Worm (Caenorhabditis elegans) whole organism, L3 larva: ENCODE measurements around the gene srsx-26.

Experiments
- ZK546.5 ChIP-seq: sonication (generic microtip); optimal IDR thresholded peaks from 2 replicates; lab custom pipeline; 2017; ENCODE audit warnings: missing biosample characterization, missing genetic modification characterization
- ceh-16 ChIP-seq: sonication (generic microtip); optimal IDR thresholded peaks from 2 replicates; lab custom pipeline; 2017; ENCODE audit warnings: missing biosample characterization, missing genetic modification characterization
- ceh-82 ChIP-seq: fragments of 150-350 bp; optimal IDR thresholded peaks from 2 replicates; lab custom pipeline; 2014; ENCODE audit warnings: missing biosample characterization, missing genetic modification characterization
- ceh-9 ChIP-seq: sonication (generic microtip); optimal IDR thresholded peaks from 2 replicates; lab custom pipeline; 2018; ENCODE audit warnings: missing biosample characterization, missing genetic modification characterization
- daf-12 ChIP-seq: fragments of 150-350 bp; optimal IDR thresholded peaks from 2 replicates; lab custom pipeline; 2014; ENCODE audit warnings: missing biosample characterization, missing genetic modification reagents, missing genetic modification characterization
- egl-27 ChIP-seq: sonication (generic microtip); optimal IDR thresholded peaks from 4 replicates; lab custom pipeline; 2017; ENCODE audit warnings: missing biosample characterization, missing genetic modification reagents, missing genetic modification characterization
- egl-5 ChIP-seq: fragments of 150-350 bp; optimal IDR thresholded peaks from 2 replicates; lab custom pipeline; 2017; ENCODE audit warnings: missing biosample characterization, missing genetic modification reagents, missing genetic modification characterization, inconsistent platforms
- elt-1 ChIP-seq: fragments of 150-350 bp; optimal IDR thresholded peaks from 2 replicates; lab custom pipeline; 2014; ENCODE audit warnings: missing biosample characterization, missing genetic modification characterization
- elt-2 ChIP-seq: sonication (generic microtip); optimal IDR thresholded peaks from 2 replicates; lab custom pipeline; 2016; ENCODE audit warnings: missing genetic modification reagents, mild to moderate bottlenecking, missing genetic modification characterization, missing compliant biosample characterization
- eor-1 ChIP-seq, 2 experiments: fragments of 150-350 bp; optimal IDR thresholded peaks; 2 replicates each; lab custom pipeline; 2014 to 2018; ENCODE audit warnings: missing biosample characterization in 2 of 2, missing genetic modification characterization in 2 of 2
- fkh-10 ChIP-seq: sonication (generic microtip); optimal IDR thresholded peaks from 2 replicates; lab custom pipeline; 2017; ENCODE audit warnings: missing biosample characterization, missing genetic modification reagents, missing genetic modification characterization
- fkh-2 ChIP-seq: fragments of 150-350 bp; optimal IDR thresholded peaks from 2 replicates; lab custom pipeline; 2014; ENCODE audit warnings: missing biosample characterization, missing genetic modification reagents, missing genetic modification characterization
- fos-1 ChIP-seq: fragments of 150-350 bp; optimal IDR thresholded peaks from 2 replicates; lab custom pipeline; 2014; ENCODE audit warnings: missing biosample characterization, missing genetic modification characterization
- hmg-11 ChIP-seq: sonication (generic microtip); optimal IDR thresholded peaks from 2 replicates; lab custom pipeline; 2016; ENCODE audit warnings: missing genetic modification characterization, missing compliant biosample characterization
- lin-39 ChIP-seq: fragments of 150-350 bp; optimal IDR thresholded peaks from 2 replicates; lab custom pipeline; 2018; ENCODE audit warnings: missing biosample characterization, missing genetic modification reagents, missing genetic modification characterization
- lsy-12 ChIP-seq: sonication (generic microtip); optimal IDR thresholded peaks from 2 replicates; lab custom pipeline; 2016; ENCODE audit warnings: mild to moderate bottlenecking, missing genetic modification characterization, missing compliant biosample characterization
- mdl-1 ChIP-seq: fragments of 150-350 bp; optimal IDR thresholded peaks from 2 replicates; lab custom pipeline; 2014; ENCODE audit warnings: missing biosample characterization, missing genetic modification characterization
- mml-1 ChIP-seq: fragments of 150-350 bp; sonication (generic microtip); optimal IDR thresholded peaks from 3 replicates; lab custom pipeline; 2014; ENCODE audit warnings: missing biosample characterization, missing genetic modification characterization
- nhr-12 ChIP-seq: fragments of 150-350 bp; optimal IDR thresholded peaks from 2 replicates; lab custom pipeline; 2014; ENCODE audit warnings: missing biosample characterization, missing genetic modification characterization
- nhr-23 ChIP-seq: fragments of 150-350 bp; optimal IDR thresholded peaks from 2 replicates; lab custom pipeline; 2014; ENCODE audit warnings: missing biosample characterization, missing genetic modification reagents, missing genetic modification characterization
- nhr-237 ChIP-seq: fragments of 150-350 bp; optimal IDR thresholded peaks from 2 replicates; lab custom pipeline; 2014; ENCODE audit warnings: missing biosample characterization, missing genetic modification characterization
- nhr-25 ChIP-seq: sonication (generic microtip); optimal IDR thresholded peaks from 2 replicates; lab custom pipeline; 2017; ENCODE audit warnings: missing biosample characterization, missing genetic modification characterization
- nhr-67 ChIP-seq: fragments of 150-350 bp; optimal IDR thresholded peaks from 2 replicates; lab custom pipeline; 2014; ENCODE audit warnings: missing biosample characterization, missing genetic modification characterization
- nhr-76 ChIP-seq: fragments of 150-350 bp; sonication (generic microtip); optimal IDR thresholded peaks from 5 replicates; lab custom pipeline; 2014; ENCODE audit warnings: missing biosample characterization, missing genetic modification characterization
- nhr-77 ChIP-seq: fragments of 150-350 bp; optimal IDR thresholded peaks from 2 replicates; lab custom pipeline; 2014; ENCODE audit warnings: missing biosample characterization, missing genetic modification characterization
- pha-4 ChIP-seq: fragments of 150-350 bp; optimal IDR thresholded peaks from 2 replicates; lab custom pipeline; 2014; ENCODE audit warnings: missing biosample characterization, missing genetic modification reagents, missing genetic modification characterization
- pqm-1 ChIP-seq: fragments of 150-350 bp; optimal IDR thresholded peaks from 2 replicates; lab custom pipeline; 2017; ENCODE audit warnings: missing biosample characterization, missing genetic modification characterization, inconsistent platforms
- sea-2 ChIP-seq: fragments of 150-350 bp; sonication (generic microtip); optimal IDR thresholded peaks from 4 replicates; lab custom pipeline; 2014; ENCODE audit warnings: missing biosample characterization, missing genetic modification reagents, missing genetic modification characterization
- skn-1 ChIP-seq: fragments of 150-350 bp; optimal IDR thresholded peaks from 2 replicates; lab custom pipeline; 2014; ENCODE audit warnings: missing biosample characterization, missing genetic modification characterization
- snpc-4 ChIP-seq: fragments of 150-350 bp; optimal IDR thresholded peaks from 2 replicates; lab custom pipeline; 2014; ENCODE audit warnings: missing biosample characterization, missing genetic modification characterization
- unc-62 ChIP-seq: fragments of 150-350 bp; sonication (generic microtip); optimal IDR thresholded peaks from 4 replicates; lab custom pipeline; 2014; ENCODE audit warnings: missing biosample characterization, missing genetic modification reagents, missing genetic modification characterization
- zag-1 ChIP-seq: fragments of 150-350 bp; optimal IDR thresholded peaks from 2 replicates; lab custom pipeline; 2014; ENCODE audit warnings: missing biosample characterization, missing genetic modification characterization
- ztf-11 ChIP-seq: fragments of 150-350 bp; optimal IDR thresholded peaks from 2 replicates; lab custom pipeline; 2014; ENCODE audit warnings: missing biosample characterization, missing genetic modification characterization
- ztf-4 ChIP-seq: fragments of 150-350 bp; optimal IDR thresholded peaks from 2 replicates; lab custom pipeline; 2014; ENCODE audit warnings: missing biosample characterization, missing genetic modification characterization

srsx-26 gene

DNA sequence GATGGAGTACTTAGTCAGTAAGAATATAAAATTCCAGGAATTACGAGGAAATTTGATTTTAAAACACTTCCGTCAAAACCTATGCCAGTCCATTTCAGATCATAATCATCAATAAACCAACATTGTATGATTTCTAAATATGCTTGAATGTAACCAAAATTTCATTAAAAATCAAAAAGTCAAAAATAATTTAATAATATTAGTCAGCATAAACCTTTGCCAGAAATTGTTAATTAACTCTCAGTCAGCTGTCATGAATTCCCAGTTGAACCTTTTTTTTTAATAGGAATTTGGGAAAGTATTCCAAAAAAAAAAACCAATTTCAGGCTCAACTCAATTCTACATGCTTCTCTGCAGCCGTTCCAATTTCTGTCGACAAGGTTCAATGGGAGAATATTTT lies at the start of gene srsx-26:
TSS of gene srsx-26 (plus strand) at position 301 of the 400 bp plus-strand sequence.
- TF ChIP-seq elt-2 (tag; lab: Kevin White, UChicago) (no peak), lin-39 (tag; lab: Kevin White, UChicago) (no peak), nhr-12 (no peak), ztf-11 (tag; lab: Kevin White, UChicago) (no peak), pha-4 (tag; lab: Kevin White, UChicago) (no peak), skn-1 (tag; lab: Kevin White, UChicago) (no peak), lsy-12 (tag; lab: Kevin White, UChicago) (no peak), unc-62 (GFP tag; lab: Kevin White, UChicago) (no peak)

DNA sequence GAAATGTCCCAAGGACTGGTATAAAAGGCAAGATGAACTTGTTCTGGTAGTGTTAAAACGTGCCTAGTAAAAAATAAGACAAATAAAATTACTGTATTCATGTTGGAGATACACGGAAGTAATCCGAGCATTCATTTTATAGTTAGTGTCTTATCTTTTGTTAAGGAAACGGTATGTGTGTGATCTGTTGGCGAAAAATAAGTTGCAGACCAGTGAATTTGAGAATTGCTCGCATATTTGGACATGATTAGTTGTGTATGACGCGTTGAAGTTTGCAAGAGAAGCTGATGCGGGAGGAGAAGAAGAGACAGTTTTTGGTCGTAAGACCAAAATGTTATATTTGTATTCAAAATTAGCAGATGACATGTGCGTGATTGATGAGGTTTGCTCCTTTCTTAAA lies 46.5 kb upstream of the srsx-26 start, which contains the start of gene C08B6.14:
TSS of gene C08B6.14 (minus strand) at position 101 of the 400 bp plus-strand sequence.
- TF ChIP-seq nhr-12 (no peak), elt-1 (tag; lab: Kevin White, UChicago) (no peak), hmg-11 (tag; lab: Kevin White, UChicago) (no peak), snpc-4 (no peak), nhr-23 (tag; lab: Kevin White, UChicago) (no peak), egl-27 (tag; lab: Kevin White, UChicago) (no peak), fkh-10 (GFP tag; lab: Kevin White, UChicago) (no peak), nhr-25 (tag; lab: Kevin White, UChicago) (no peak), fkh-2 (tag; lab: Kevin White, UChicago) (no peak), ceh-9 (tag; lab: Kevin White, UChicago) (no peak), pqm-1 (no peak), zag-1 (tag; lab: Kevin White, UChicago) (no peak), ztf-4 (no peak), nhr-67 (tag; lab: Kevin White, UChicago) (no peak), egl-5 (tag; lab: Kevin White, UChicago) (no peak), daf-12 (tag; lab: Kevin White, UChicago) (no peak), lsy-12 (tag; lab: Kevin White, UChicago) (no peak)

DNA sequence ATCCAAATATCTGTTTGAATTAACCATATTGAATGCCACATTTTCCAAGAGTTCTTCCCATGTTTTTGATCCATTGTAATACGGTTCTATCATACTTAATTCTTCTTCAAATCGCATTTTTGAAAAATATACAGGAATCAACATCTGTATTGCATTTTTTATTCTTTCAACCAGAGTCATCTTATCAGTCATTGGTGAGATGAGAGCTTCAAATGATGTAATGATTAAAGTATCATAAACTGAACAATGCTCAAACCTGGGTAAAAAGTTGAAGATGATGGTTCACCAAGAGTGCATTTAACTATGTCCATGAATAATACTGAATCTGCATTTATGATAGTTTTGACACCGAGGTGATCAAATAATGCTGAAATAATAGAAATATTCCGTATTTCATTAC lies 44.6 kb upstream of the srsx-26 start:
- TF ChIP-seq nhr-76 (tag; lab: Kevin White, UChicago), result no peak
- no peak for TF ChIP-seq lin-39 (tag; lab: Kevin White, UChicago)
- TF ChIP-seq nhr-77 (tag; lab: Kevin White, UChicago), result no peak
- TF ChIP-seq ceh-82 (tag; lab: Kevin White, UChicago), result no peak
- no peak for TF ChIP-seq ceh-16 (tag; lab: Kevin White, UChicago)
- TF ChIP-seq elt-2 (tag; lab: Kevin White, UChicago), result peak; percentile 69
- TF ChIP-seq pqm-1, result peak; percentile 11
- TF ChIP-seq ztf-4, result no peak
- no peak for TF ChIP-seq elt-1 (tag; lab: Kevin White, UChicago)
- TF ChIP-seq ceh-9 (tag; lab: Kevin White, UChicago), result no peak

DNA sequence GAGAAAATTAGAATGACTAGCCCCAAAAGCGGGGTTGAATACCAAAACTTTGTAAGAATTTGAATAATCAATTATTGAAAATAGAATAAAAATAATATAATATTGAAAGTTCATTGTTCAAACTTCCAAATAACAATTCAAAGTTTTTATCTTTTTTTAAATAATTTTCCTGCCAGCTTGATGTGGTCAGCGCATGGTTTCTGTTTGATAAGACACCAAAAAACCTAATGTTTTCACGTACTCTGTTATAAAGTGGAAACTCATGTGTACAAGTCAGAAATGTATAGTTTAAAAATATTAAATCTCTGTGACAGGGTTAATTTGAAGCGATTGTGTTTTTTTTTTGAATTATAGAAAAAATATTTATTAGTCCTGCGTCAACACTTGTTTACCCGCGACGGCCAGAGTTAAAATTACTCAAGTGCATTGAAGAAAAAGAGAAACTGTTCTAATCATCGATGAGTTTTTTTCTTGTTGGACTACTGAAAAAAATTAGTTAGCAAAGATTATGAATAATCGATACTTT lies 43.6 kb upstream of the srsx-26 start, which contains the start of gene ugt-17:
TSS of gene ugt-17 (minus strand) at position 180 of the 526 bp plus-strand sequence.
- TF ChIP-seq sea-2 (GFP tag; lab: Kevin White, UChicago) (no peak), elt-2 (tag; lab: Kevin White, UChicago) (peak; percentile 76), pqm-1 (peak; percentile 90), ZK546.5 (tag; lab: Kevin White, UChicago) (no peak), egl-27 (tag; lab: Kevin White, UChicago) (no peak), zag-1 (tag; lab: Kevin White, UChicago) (no peak), eor-1 (tag; optimal IDR thresholded peaks at IDR 0.05; lab: Kevin White, UChicago) (no peak), nhr-237 (tag; lab: Kevin White, UChicago) (no peak), fos-1 (no peak), mml-1 (tag; lab: Kevin White, UChicago) (no peak), pha-4 (tag; lab: Kevin White, UChicago) (peak; percentile 51)

DNA sequence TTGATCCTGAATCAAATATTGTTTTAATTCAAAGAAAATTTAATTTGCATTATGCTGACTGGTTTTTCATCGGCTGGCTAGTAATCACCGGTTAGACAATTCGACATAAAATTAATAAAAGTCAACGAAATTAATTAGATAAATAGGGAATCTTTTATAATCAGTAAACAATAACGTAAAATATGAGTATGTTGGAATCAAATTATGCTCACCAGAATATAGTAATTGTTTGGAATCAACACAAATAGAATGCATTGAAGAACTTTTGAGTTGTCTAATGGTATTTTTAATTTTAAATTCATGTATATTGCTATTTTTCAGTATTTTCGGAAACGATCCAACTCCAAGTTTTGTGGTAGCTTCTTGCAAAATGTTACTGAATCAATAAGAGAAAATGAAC lies 43.0 kb upstream of the srsx-26 start, which contains the start of gene C08B6.2:
TSS of gene C08B6.2 (plus strand) at position 301 of the 400 bp plus-strand sequence.
- TF ChIP-seq mml-1 (tag; lab: Kevin White, UChicago), result no peak
- no peak for TF ChIP-seq lsy-12 (tag; lab: Kevin White, UChicago)
- no peak for TF ChIP-seq nhr-12
- TF ChIP-seq ZK546.5 (tag; lab: Kevin White, UChicago), result no peak
- TF ChIP-seq mdl-1 (tag; lab: Kevin White, UChicago), result no peak
